Worm (Caenorhabditis elegans) whole organism, young adult: ENCODE results near the gene ptp-8.

Experiments
- akir-1 ChIP-seq: fragments of 200-800 bp; sonication (Bioruptor generic); optimal IDR thresholded peaks from 2 replicates; lab custom pipeline; 2018; ENCODE audit warnings: mild to moderate bottlenecking, missing genetic modification characterization, moderate library complexity, missing compliant biosample characterization
- ama-1 ChIP-seq, 3 experiments: fragments of 150-350 bp in 1 of 3; sonication (generic microtip) in 2 of 3; optimal IDR thresholded peaks; 2 replicates each; lab custom pipeline; 2014 to 2018; ENCODE audit warnings: missing biosample characterization in 2 of 3, missing genetic modification characterization in 2 of 3, missing genetic modification reagents in 2 of 3
- attf-6 ChIP-seq: fragments of 200-800 bp; sonication (Bioruptor generic); IDR thresholded peaks from 2 replicates; pipeline ENCODE4 v1.3.6; 2022; ENCODE audit warnings: missing genetic modification reagents, missing genetic modification characterization, missing compliant biosample characterization
- bed-2 ChIP-seq: fragments of 200-800 bp; sonication (Bioruptor generic); IDR thresholded peaks from 2 replicates; pipeline ENCODE4 v1.3.6; 2022; ENCODE audit warnings: missing genetic modification reagents, missing genetic modification characterization, missing compliant biosample characterization
- efl-1 ChIP-seq: fragments of 150-350 bp; optimal IDR thresholded peaks from 2 replicates; lab custom pipeline; 2014; ENCODE audit warnings: missing biosample characterization, missing genetic modification reagents, missing genetic modification characterization
- ekl-4 ChIP-seq: fragments of 200-800 bp; sonication (Bioruptor generic); IDR thresholded peaks from 2 replicates; pipeline ENCODE4 v1.3.6; 2022; ENCODE audit warnings: missing genetic modification reagents, missing genetic modification characterization, missing compliant biosample characterization
- lag-1 ChIP-seq: fragments of 200-800 bp; sonication (Bioruptor generic); IDR thresholded peaks from 2 replicates; pipeline ENCODE4 v1.3.6; 2022; ENCODE audit warnings: missing genetic modification reagents, missing genetic modification characterization, missing compliant biosample characterization
- nfya-1 ChIP-seq: sonication (generic microtip); optimal IDR thresholded peaks from 2 replicates; lab custom pipeline; 2017; ENCODE audit warnings: antibody characterized with exemption, missing compliant biosample characterization, missing genetic modification characterization, borderline replicate concordance; ENCODE audit not compliant: insufficient read depth
- nhr-179 ChIP-seq: sonication (generic microtip); optimal IDR thresholded peaks from 2 replicates; lab custom pipeline; 2016; ENCODE audit warnings: mild to moderate bottlenecking, missing genetic modification characterization, missing compliant biosample characterization
- snpc-4 ChIP-seq, 5 experiments: fragments of 150-350 bp in 1 of 5; sonication (generic microtip) in 4 of 5; optimal IDR thresholded peaks; 2 replicates each; lab custom pipeline; 2014 to 2018; ENCODE audit warnings: missing genetic modification characterization in 5 of 5, missing biosample characterization in 3 of 5, antibody characterized with exemption in 2 of 5, mild to moderate bottlenecking in 2 of 5, missing compliant biosample characterization in 2 of 5, missing genotype in 2 of 5, moderate library complexity in 2 of 5, missing genetic modification reagents in 1 of 5
- xnd-1 ChIP-seq: sonication (generic microtip); optimal IDR thresholded peaks from 2 replicates; lab custom pipeline; 2016; ENCODE audit warnings: missing genotype, missing genetic modification reagents, missing genetic modification characterization, missing compliant biosample characterization
- ztf-26 ChIP-seq: sonication (generic microtip); optimal IDR thresholded peaks from 2 replicates; lab custom pipeline; 2017; ENCODE audit warnings: missing genetic modification characterization, missing compliant biosample characterization

ce11 chrIV:7407301-7407700, 25.4 kb downstream of the ptp-8 start:
- TF ChIP-seq ekl-4 (GFP tag; lab: Robert Waterston, UW) = no peak
- TF ChIP-seq ama-1 (optimal IDR thresholded peaks at IDR 0.05; lab: Kevin White, UChicago) = no peak
- no peak for TF ChIP-seq ama-1 (GFP tag; optimal IDR thresholded peaks at IDR 0.05; lab: Kevin White, UChicago)
- no peak for TF ChIP-seq nfya-1
- TF ChIP-seq efl-1 (GFP tag; lab: Kevin White, UChicago) = no peak
- no peak for TF ChIP-seq nhr-179 (tag; lab: Kevin White, UChicago)
- no peak for TF ChIP-seq bed-2 (GFP tag; lab: Robert Waterston, UW)
- no peak for TF ChIP-seq snpc-4 (GFP tag; optimal IDR thresholded peaks at IDR 0.05; lab: Kevin White, UChicago)
- TF ChIP-seq snpc-4 (tag; optimal IDR thresholded peaks at IDR 0.05; lab: Kevin White, UChicago) = no peak
- no peak for TF ChIP-seq ztf-26
- no peak for TF ChIP-seq lag-1
- no peak for TF ChIP-seq akir-1
- TF ChIP-seq xnd-1 (tag; lab: Kevin White, UChicago) = no peak
- TF ChIP-seq attf-6 (GFP tag; lab: Robert Waterston, UW) = no peak
